Fruit fly (Drosophila melanogaster) whole organism, adult: ENCODE measurements around the gene mld.

ENCODE experiments used
- CG11617 ChIP-seq: fragments of 200-800 bp; sonication (Bioruptor generic); optimal IDR thresholded peaks from 2 replicates; lab custom pipeline; 2017; ENCODE audit warnings: mild to moderate bottlenecking, missing biosample characterization, missing genetic modification reagents, missing genetic modification characterization
- CG12768 ChIP-seq: fragments of 200-800 bp; sonication (Bioruptor generic); optimal IDR thresholded peaks from 2 replicates; lab custom pipeline; 2017; ENCODE audit warnings: missing biosample characterization, missing genetic modification characterization, mild to moderate bottlenecking, moderate library complexity, missing genetic modification reagents
- CG14711 ChIP-seq: fragments of 200-800 bp; sonication (Bioruptor generic); optimal IDR thresholded peaks from 2 replicates; lab custom pipeline; 2018; ENCODE audit warnings: missing biosample characterization, mild to moderate bottlenecking, missing genetic modification characterization, moderate library complexity
- CG1620 ChIP-seq: fragments of 200-800 bp; sonication (Bioruptor generic); optimal IDR thresholded peaks from 2 replicates; lab custom pipeline; 2016; ENCODE audit warnings: missing biosample characterization, missing genetic modification characterization
- CG33017 ChIP-seq: fragments of 200-800 bp; sonication (Bioruptor generic); optimal IDR thresholded peaks from 2 replicates; lab custom pipeline; 2018; ENCODE audit warnings: missing biosample characterization, mild to moderate bottlenecking, missing genetic modification characterization, moderate library complexity
- CG5204 ChIP-seq: fragments of 200-800 bp; sonication (Bioruptor generic); optimal IDR thresholded peaks from 2 replicates; lab custom pipeline; 2016; ENCODE audit warnings: missing biosample characterization, missing genetic modification characterization
- CG7045 ChIP-seq: fragments of 200-800 bp; sonication (Bioruptor generic); optimal IDR thresholded peaks from 2 replicates; lab custom pipeline; 2017; ENCODE audit warnings: missing biosample characterization, mild to moderate bottlenecking, missing genetic modification characterization
- CG7101 ChIP-seq: fragments of 200-800 bp; sonication (Bioruptor generic); optimal IDR thresholded peaks from 2 replicates; lab custom pipeline; 2018; ENCODE audit warnings: missing biosample characterization, mild to moderate bottlenecking, missing genetic modification characterization, moderate library complexity
- Clk ChIP-seq: fragments of 200-800 bp; sonication (Bioruptor generic); optimal IDR thresholded peaks from 2 replicates; lab custom pipeline; 2017; ENCODE audit warnings: missing biosample characterization, missing genetic modification characterization
- Crg-1 ChIP-seq: fragments of 200-800 bp; sonication (Bioruptor generic); optimal IDR thresholded peaks from 2 replicates; lab custom pipeline; 2016; ENCODE audit warnings: missing biosample characterization, missing genetic modification characterization
- Hr96 ChIP-seq: fragments of 200-800 bp; sonication (Bioruptor generic); optimal IDR thresholded peaks from 2 replicates; lab custom pipeline; 2016; ENCODE audit warnings: missing biosample characterization, missing genetic modification characterization
- Mnt ChIP-seq: fragments of 200-800 bp; sonication (Bioruptor generic); optimal IDR thresholded peaks from 2 replicates; lab custom pipeline; 2016; ENCODE audit warnings: missing biosample characterization, mild to moderate bottlenecking, missing genetic modification characterization
- bab1 ChIP-seq: fragments of 200-800 bp; sonication (Bioruptor generic); optimal IDR thresholded peaks from 3 replicates; lab custom pipeline; 2019; ENCODE audit warnings: missing biosample characterization, mild to moderate bottlenecking, missing genetic modification characterization, moderate library complexity
- cic ChIP-seq: fragments of 200-800 bp; sonication (Bioruptor generic); optimal IDR thresholded peaks from 2 replicates; lab custom pipeline; 2017; ENCODE audit warnings: missing biosample characterization, mild to moderate bottlenecking, missing genetic modification characterization, moderate library complexity
- cnc ChIP-seq, 2 experiments: fragments of >200 bp; optimal IDR thresholded peaks; 2 replicates each; lab custom pipeline; 2017
- kay ChIP-seq: fragments of 200-800 bp; sonication (Bioruptor generic); peaks from one replicate; lab custom pipeline; 2016; ENCODE audit warnings: missing biosample characterization, missing genetic modification characterization, borderline replicate concordance
- ovo ChIP-seq: fragments of 200-800 bp; sonication (Bioruptor generic); optimal IDR thresholded peaks from 2 replicates; lab custom pipeline; 2016; ENCODE audit warnings: missing biosample characterization, missing genetic modification characterization
- pad ChIP-seq: fragments of 200-800 bp; sonication (Bioruptor generic); optimal IDR thresholded peaks from 3 replicates; lab custom pipeline; 2017; ENCODE audit warnings: missing biosample characterization, missing genetic modification characterization, mild to moderate bottlenecking, moderate library complexity, missing genetic modification reagents
- tj ChIP-seq: fragments of 200-800 bp; sonication (Bioruptor generic); optimal IDR thresholded peaks from 3 replicates; lab custom pipeline; 2017; ENCODE audit warnings: missing biosample characterization, mild to moderate bottlenecking, missing genetic modification characterization, moderate library complexity
- toe ChIP-seq: fragments of 200-800 bp; sonication (Bioruptor generic); optimal IDR thresholded peaks from 2 replicates; lab custom pipeline; 2016; ENCODE audit warnings: missing biosample characterization, missing genetic modification characterization

The mld gene

DNA sequence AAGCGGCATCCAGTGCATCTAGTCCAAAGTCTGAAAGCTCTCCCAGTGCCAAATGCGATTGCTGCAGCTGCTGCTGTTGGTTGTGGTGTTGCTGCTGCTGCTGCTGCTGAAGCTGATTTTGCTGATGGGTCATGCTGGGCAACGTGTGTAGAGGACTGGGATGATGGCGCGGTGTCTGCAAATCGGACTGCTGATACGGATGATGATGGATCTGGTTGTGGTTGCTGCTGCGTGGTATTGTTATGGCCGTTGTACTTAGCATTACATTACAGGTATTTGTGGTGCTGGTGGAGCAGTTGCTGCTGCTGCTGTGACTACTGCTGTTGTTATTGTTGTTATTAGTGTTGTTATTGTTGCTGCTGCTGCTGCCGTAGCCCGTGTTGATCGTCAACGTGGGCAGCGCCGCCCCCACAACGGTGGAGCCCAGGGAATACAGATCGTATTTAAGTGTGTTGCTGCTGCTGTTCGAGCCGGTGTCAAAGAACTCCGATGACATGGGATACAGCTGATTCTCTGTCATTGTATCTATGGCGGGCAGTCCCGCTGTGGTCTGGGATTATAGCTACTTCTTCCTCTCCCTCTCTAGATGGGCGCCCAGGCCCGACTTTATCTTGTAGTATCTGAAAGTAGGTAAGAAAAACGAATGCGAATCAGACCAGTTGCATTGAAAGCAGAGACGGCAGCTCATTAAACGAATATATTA, 23.0 kb upstream of the mld start:
- TF ChIP-seq CG33017 (tag; lab: Kevin White, UChicago) (no peak), bab1 (no peak), kay (GFP tag; lab: Kevin White, UChicago) (no peak), Hr96 (GFP tag; lab: Kevin White, UChicago) (no peak), cnc (optimal IDR thresholded peaks at IDR 0.05; lab: Kevin White, UChicago) (no peak), CG11617 (no peak)

DNA sequence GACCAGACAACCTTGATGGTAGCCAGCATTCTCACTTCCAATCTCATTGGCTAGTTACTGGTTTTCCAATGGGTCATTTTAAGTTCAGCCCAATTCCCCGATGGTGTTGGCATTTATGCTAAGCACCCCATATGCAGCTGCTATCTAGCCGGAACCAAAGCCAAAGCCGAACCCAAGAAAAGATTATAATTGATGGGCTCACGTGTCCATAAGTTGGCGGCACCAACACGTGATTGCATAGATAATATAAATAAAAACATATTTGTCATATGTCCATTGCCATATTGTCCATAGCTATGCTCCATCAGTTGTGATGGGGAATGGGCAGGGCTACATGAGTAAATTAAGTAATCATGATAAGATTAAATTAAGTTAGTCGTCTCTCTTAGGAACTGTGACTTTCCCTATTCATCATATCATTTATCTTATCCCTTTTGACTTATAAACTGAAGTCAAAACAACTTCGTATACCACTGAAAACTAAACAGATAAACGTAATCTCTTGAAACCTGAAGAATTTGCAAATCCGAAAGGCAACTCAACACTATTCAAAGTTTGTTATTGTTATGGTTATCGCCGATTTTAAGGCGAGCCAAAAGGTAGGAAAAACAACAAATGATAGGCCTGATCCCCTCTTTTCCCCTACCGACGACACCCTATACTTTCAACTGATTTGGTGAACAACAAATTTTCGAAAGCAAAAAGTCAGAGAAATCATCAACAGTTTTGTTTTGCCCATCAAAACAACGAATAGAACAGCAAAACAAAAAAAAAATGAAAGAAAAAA, 22.2 kb upstream of the mld start:
- TF ChIP-seq ovo (GFP tag; lab: Kevin White, UChicago) (no peak), cic (peak; percentile 25), kay (GFP tag; lab: Kevin White, UChicago) (peak; percentile 82), toe (GFP tag; lab: Kevin White, UChicago) (no peak), CG12768 (GFP tag; lab: Kevin White, UChicago) (no peak)

- TF ChIP-seq CG7101 = no peak
- TF ChIP-seq kay (GFP tag; lab: Kevin White, UChicago) = peak; percentile 56
- no peak for TF ChIP-seq CG7045 (GFP tag; lab: Kevin White, UChicago)
Observed at dm6 chr3R:24564191-24564798, 21.2 kb upstream of the mld start.

DNA sequence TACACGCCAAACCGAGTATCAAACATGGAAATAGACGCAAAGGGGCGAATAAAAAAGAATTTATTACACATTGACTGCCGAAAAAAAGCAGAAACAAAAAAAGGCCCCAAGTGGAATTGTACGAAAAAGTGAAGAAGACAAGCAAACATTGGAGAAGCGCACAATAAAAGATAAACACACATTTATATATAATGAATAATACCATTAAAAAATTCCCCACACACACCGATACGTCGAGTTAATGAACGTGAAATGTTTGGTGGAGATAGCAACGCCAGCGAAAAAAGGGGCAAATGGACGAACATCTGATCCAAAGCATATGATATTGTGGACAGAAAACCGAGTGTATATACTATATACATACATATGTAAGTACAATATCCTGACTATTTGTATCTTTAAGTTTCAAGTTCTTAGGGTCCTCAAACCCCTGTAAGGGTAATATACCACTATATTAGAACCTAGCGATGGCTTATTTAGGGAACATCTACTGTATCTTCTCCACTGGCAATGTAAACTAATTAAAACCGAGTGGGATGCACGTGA, 20.6 kb upstream of the mld start:
- peak; percentile 84 for TF ChIP-seq kay (GFP tag; lab: Kevin White, UChicago)
- no peak for TF ChIP-seq CG11617
- TF ChIP-seq Clk (GFP tag; lab: Kevin White, UChicago) = no peak
- no peak for TF ChIP-seq CG12768 (GFP tag; lab: Kevin White, UChicago)
- TF ChIP-seq ovo (GFP tag; lab: Kevin White, UChicago) = no peak
- no peak for TF ChIP-seq Hr96 (GFP tag; lab: Kevin White, UChicago)
- no peak for TF ChIP-seq pad (GFP tag; lab: Kevin White, UChicago)
- no peak for TF ChIP-seq CG7101
- TF ChIP-seq cic = no peak
- peak; percentile 61 for TF ChIP-seq tj (GFP tag; lab: Kevin White, UChicago)
- TF ChIP-seq CG5204 = no peak
- TF ChIP-seq Mnt (GFP tag; lab: Kevin White, UChicago) = no peak
- peak; percentile 14 for TF ChIP-seq CG33017 (tag; lab: Kevin White, UChicago)
- peak; percentile 29 for TF ChIP-seq CG7045 (GFP tag; lab: Kevin White, UChicago)

dm6 chr3R:24565748-24566239, 19.7 kb upstream of the mld start:
- TF ChIP-seq bab1 (peak; percentile 76), CG12768 (GFP tag; lab: Kevin White, UChicago) (peak; percentile 74), CG7045 (GFP tag; lab: Kevin White, UChicago) (peak; percentile 21), Hr96 (GFP tag; lab: Kevin White, UChicago) (peak; percentile 55), cnc (optimal IDR thresholded peaks at IDR 0.05; lab: Kevin White, UChicago) (no peak), Clk (GFP tag; lab: Kevin White, UChicago) (peak; percentile 39), tj (GFP tag; lab: Kevin White, UChicago) (peak; percentile 49), CG33017 (tag; lab: Kevin White, UChicago) (peak; percentile 73), kay (GFP tag; lab: Kevin White, UChicago) (peak; percentile 100), CG5204 (no peak), CG1620 (GFP tag; lab: Kevin White, UChicago) (peak; percentile 57), pad (GFP tag; lab: Kevin White, UChicago) (peak; percentile 60), cic (peak; percentile 99), Crg-1 (GFP tag; lab: Kevin White, UChicago) (peak; percentile 69), Mnt (GFP tag; lab: Kevin White, UChicago) (peak; percentile 91), CG11617 (peak; percentile 42), CG14711 (tag; lab: Kevin White, UChicago) (peak; percentile 77), CG7101 (peak; percentile 74), ovo (GFP tag; lab: Kevin White, UChicago) (peak; percentile 92), toe (GFP tag; lab: Kevin White, UChicago) (no peak)
